Worm (Caenorhabditis elegans) whole organism, L3 larva: ENCODE results near the gene F57G9.7.

Experiments
- aly-2 ChIP-seq: fragments of 150-350 bp; optimal IDR thresholded peaks from 2 replicates; lab custom pipeline; 2014; ENCODE audit warnings: missing biosample characterization, missing genetic modification characterization
- jun-1 ChIP-seq: fragments of 150-350 bp; optimal IDR thresholded peaks from 2 replicates; lab custom pipeline; 2014; ENCODE audit warnings: missing biosample characterization, missing genetic modification reagents, missing genetic modification characterization
- nfya-1 ChIP-seq: sonication (generic microtip); optimal IDR thresholded peaks from 2 replicates; lab custom pipeline; 2017; ENCODE audit warnings: missing genetic modification characterization, mild to moderate bottlenecking, missing compliant biosample characterization, antibody characterized with exemption, moderate library complexity; ENCODE audit not compliant: insufficient read depth
- nhr-43 ChIP-seq: sonication (generic microtip); optimal IDR thresholded peaks from 2 replicates; lab custom pipeline; 2016; ENCODE audit warnings: mild to moderate bottlenecking, missing genetic modification characterization, missing compliant biosample characterization; ENCODE audit not compliant: poor library complexity, severe bottlenecking
- nhr-76 ChIP-seq: fragments of 150-350 bp; sonication (generic microtip); optimal IDR thresholded peaks from 5 replicates; lab custom pipeline; 2014; ENCODE audit warnings: missing biosample characterization, missing genetic modification characterization
- unc-62 ChIP-seq: fragments of 150-350 bp; sonication (generic microtip); optimal IDR thresholded peaks from 4 replicates; lab custom pipeline; 2014; ENCODE audit warnings: missing biosample characterization, missing genetic modification reagents, missing genetic modification characterization

- TF ChIP-seq jun-1: no peak
- no peak for TF ChIP-seq aly-2 (tag; lab: Kevin White, UChicago)
- TF ChIP-seq nhr-43 (tag; lab: Kevin White, UChicago): no peak
- no peak for TF ChIP-seq nhr-76 (tag; lab: Kevin White, UChicago)
- TF ChIP-seq unc-62 (GFP tag; lab: Kevin White, UChicago): no peak
- no peak for TF ChIP-seq nfya-1 (tag; lab: Kevin White, UChicago)
Observed at ce11 chrII:12406394-12406793, 8.8 kb upstream of the F57G9.7 start, which contains the start of gene sre-30.
